Worm (Caenorhabditis elegans) whole organism, L1 larva: ENCODE data around the gene chin-1.

Experiments used
- ces-1 ChIP-seq: fragments of 150-350 bp; optimal IDR thresholded peaks from 2 replicates; lab custom pipeline; 2014; ENCODE audit warnings: missing biosample characterization, missing genetic modification reagents, missing genetic modification characterization
- unc-130 ChIP-seq: fragments of 150-350 bp; optimal IDR thresholded peaks from 2 replicates; lab custom pipeline; 2017; ENCODE audit warnings: missing biosample characterization, missing genetic modification characterization, inconsistent platforms
- zag-1 ChIP-seq: fragments of 150-350 bp; optimal IDR thresholded peaks from 2 replicates; lab custom pipeline; 2014; ENCODE audit warnings: missing biosample characterization, missing genetic modification characterization

- TF ChIP-seq unc-130 (tag; lab: Kevin White, UChicago) (no peak), ces-1 (GFP tag; lab: Kevin White, UChicago) (no peak), zag-1 (tag; lab: Kevin White, UChicago) (no peak)
Observed at ce11 chrIII:1020732-1021131, 16.3 kb downstream of the chin-1 start, which contains the start of gene clc-23.
